Fruit fly (Drosophila melanogaster) whole organism, pupa: ENCODE results near the gene crol.

ENCODE experiments used
- CG10348 ChIP-seq: fragments of 200-800 bp; sonication (Bioruptor generic); IDR thresholded peaks from 2 replicates; pipeline ENCODE4 v1.3.6; 2022; ENCODE audit warnings: missing biosample characterization, missing genetic modification characterization
- CG12605 ChIP-seq: fragments of 200-800 bp; sonication (Bioruptor generic); IDR thresholded peaks from 2 replicates; pipeline ENCODE4 v1.3.6; 2022; ENCODE audit warnings: missing biosample characterization, missing genetic modification characterization
- CG13204 ChIP-seq: fragments of 200-800 bp; sonication (Bioruptor generic); optimal IDR thresholded peaks from 2 replicates; lab custom pipeline; 2018; ENCODE audit warnings: missing biosample characterization, mild to moderate bottlenecking, missing genetic modification characterization, moderate library complexity
- CG14655 ChIP-seq: fragments of 200-800 bp; sonication (Bioruptor generic); optimal IDR thresholded peaks from 3 replicates; lab custom pipeline; 2017; ENCODE audit warnings: mild to moderate bottlenecking, missing biosample characterization, missing genetic modification reagents, missing genetic modification characterization
- CG15710 ChIP-seq: fragments of 200-800 bp; sonication (Bioruptor generic); optimal IDR thresholded peaks from 2 replicates; lab custom pipeline; 2018; ENCODE audit warnings: missing biosample characterization, mild to moderate bottlenecking, missing genetic modification characterization, moderate library complexity
- CG17806 ChIP-seq: fragments of 200-800 bp; sonication (Bioruptor generic); optimal IDR thresholded peaks from 2 replicates; lab custom pipeline; 2018; ENCODE audit warnings: missing biosample characterization, mild to moderate bottlenecking, missing genetic modification characterization, moderate library complexity
- CG32121 ChIP-seq: fragments of 200-800 bp; sonication (Bioruptor generic); IDR thresholded peaks from 2 replicates; pipeline ENCODE4 v1.3.6; 2022; ENCODE audit warnings: missing biosample characterization, missing genetic modification characterization
- CG34367 ChIP-seq: fragments of 200-800 bp; sonication (Bioruptor generic); optimal IDR thresholded peaks from 2 replicates; lab custom pipeline; 2018; ENCODE audit warnings: missing biosample characterization, mild to moderate bottlenecking, missing genetic modification characterization
- CG4496 ChIP-seq: fragments of 200-800 bp; sonication (Bioruptor generic); IDR thresholded peaks from 3 replicates; pipeline ENCODE4 v1.3.6; 2022; ENCODE audit warnings: missing biosample characterization, missing genetic modification characterization
- CG8159 ChIP-seq: fragments of 200-800 bp; sonication (Bioruptor generic); optimal IDR thresholded peaks from 3 replicates; lab custom pipeline; 2018; ENCODE audit warnings: missing biosample characterization, mild to moderate bottlenecking, missing genetic modification characterization, moderate library complexity
- CG8301 ChIP-seq: fragments of 200-800 bp; sonication (Bioruptor generic); optimal IDR thresholded peaks from 2 replicates; lab custom pipeline; 2018; ENCODE audit warnings: missing biosample characterization, mild to moderate bottlenecking, missing genetic modification characterization
- CG9948 ChIP-seq: fragments of 200-800 bp; sonication (Bioruptor generic); optimal IDR thresholded peaks from 2 replicates; lab custom pipeline; 2018; ENCODE audit warnings: missing biosample characterization, mild to moderate bottlenecking, missing genetic modification characterization, moderate library complexity
- D1 ChIP-seq: fragments of 200-800 bp; sonication (Bioruptor generic); optimal IDR thresholded peaks from 2 replicates; lab custom pipeline; 2018; ENCODE audit warnings: missing biosample characterization, mild to moderate bottlenecking, missing genetic modification characterization, moderate library complexity
- EcR ChIP-seq: fragments of 200-800 bp; sonication (Bioruptor generic); optimal IDR thresholded peaks from 3 replicates; lab custom pipeline; 2019; ENCODE audit warnings: missing biosample characterization, missing genetic modification characterization, mild to moderate bottlenecking, moderate library complexity, missing genetic modification reagents
- Ets98B ChIP-seq: fragments of 200-800 bp; sonication (Bioruptor generic); IDR thresholded peaks from 2 replicates; pipeline ENCODE4 v1.3.6; 2022; ENCODE audit warnings: missing biosample characterization, missing genetic modification characterization
- Pif1A ChIP-seq: fragments of 200-800 bp; sonication (Bioruptor generic); optimal IDR thresholded peaks from 3 replicates; lab custom pipeline; 2016; ENCODE audit warnings: missing biosample characterization, missing genetic modification characterization
- Pif1B ChIP-seq: fragments of 200-800 bp; sonication (Bioruptor generic); optimal IDR thresholded peaks from 3 replicates; lab custom pipeline; 2016; ENCODE audit warnings: missing biosample characterization, missing genetic modification characterization
- Snoo ChIP-seq: fragments of 200-800 bp; sonication (Bioruptor generic); optimal IDR thresholded peaks from 3 replicates; lab custom pipeline; 2017; ENCODE audit warnings: missing biosample characterization, mild to moderate bottlenecking, missing genetic modification characterization, inconsistent platforms
- fd96Ca ChIP-seq: fragments of 200-800 bp; sonication (Bioruptor generic); IDR thresholded peaks from 3 replicates; pipeline ENCODE4 v1.3.6; 2022; ENCODE audit warnings: missing biosample characterization, missing genetic modification characterization
- gl ChIP-seq: fragments of 200-800 bp; sonication (Bioruptor generic); optimal IDR thresholded peaks from 2 replicates; lab custom pipeline; 2018; ENCODE audit warnings: missing biosample characterization, mild to moderate bottlenecking, missing genetic modification characterization
- rn ChIP-seq: fragments of 200-800 bp; sonication (Bioruptor generic); IDR thresholded peaks from 2 replicates; pipeline ENCODE4 v1.3.6; 2022; ENCODE audit warnings: missing biosample characterization, missing genetic modification characterization

crol gene

DNA sequence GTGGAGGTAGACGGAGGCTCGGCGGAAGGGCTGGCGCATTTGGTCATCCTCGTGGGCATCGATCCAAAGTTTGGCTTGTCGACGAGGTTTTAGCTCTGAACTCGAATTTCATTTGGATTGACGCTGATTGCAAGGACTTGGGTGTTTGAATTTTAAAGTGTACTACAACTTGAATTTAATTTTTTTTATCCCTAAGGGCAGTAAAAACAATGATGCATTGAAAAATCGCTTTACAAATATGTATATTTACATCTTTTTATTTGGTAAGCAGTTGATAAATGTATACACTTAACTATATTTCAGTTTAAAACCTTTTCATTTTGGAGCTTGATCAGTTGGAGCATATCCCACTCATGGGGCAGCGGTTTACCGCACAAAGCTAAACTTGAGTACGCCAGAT, 17.0 kb downstream of the crol start, which contains the start of gene Tsp33B:
Gene Tsp33B, minus strand, starts transcription at position 101 of the 400 bp plus-strand sequence.
- TF ChIP-seq CG12605 (GFP tag; lab: Robert Waterston, UW), result no peak
- no peak for TF ChIP-seq Pif1A
- TF ChIP-seq rn (GFP tag; lab: Robert Waterston, UW), result no peak
- no peak for TF ChIP-seq Ets98B
- no peak for TF ChIP-seq CG17806 (tag; lab: Kevin White, UChicago)
- no peak for TF ChIP-seq Snoo (tag; lab: Kevin White, UChicago)

DNA sequence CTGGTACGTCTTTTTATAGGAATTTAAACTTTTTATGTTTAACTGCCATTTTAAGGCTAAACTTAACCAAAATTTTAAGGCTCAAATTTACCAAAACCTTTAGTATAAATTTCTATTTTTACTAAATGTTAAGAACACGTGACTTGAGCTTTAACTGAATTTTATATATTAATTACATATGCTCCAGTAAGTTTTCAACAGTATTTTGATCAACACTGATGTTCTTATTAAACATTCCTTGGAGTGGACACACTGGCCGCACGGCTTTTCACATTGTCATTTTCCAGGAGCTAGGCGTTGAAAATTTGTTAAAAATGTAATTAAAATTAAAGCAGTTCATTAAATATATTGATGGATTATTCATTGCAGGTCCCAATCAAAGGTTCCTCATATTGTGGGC, 19.5 kb downstream of the crol start, which contains the start of gene CG14932:
Gene CG14932, plus strand, starts transcription at position 230 of the 400 bp plus-strand sequence.
- TF ChIP-seq CG12605 (GFP tag; lab: Robert Waterston, UW), result no peak
- no peak for TF ChIP-seq CG10348
- TF ChIP-seq rn (GFP tag; lab: Robert Waterston, UW), result no peak
- TF ChIP-seq CG4496 (GFP tag; lab: Robert Waterston, UW), result no peak
- no peak for TF ChIP-seq CG8159 (tag; lab: Kevin White, UChicago)

dm6 chr2L:11788034-11788433, 21.2 kb downstream of the crol start, which contains the start of gene CG14931:
CG14931 (plus strand) TSS chr2L:11788334.
- TF ChIP-seq CG9948 (tag; lab: Kevin White, UChicago), result no peak
- TF ChIP-seq CG12605 (GFP tag; lab: Robert Waterston, UW), result no peak
- TF ChIP-seq CG10348, result no peak
- no peak for TF ChIP-seq Ets98B
- TF ChIP-seq CG14655 (GFP tag; lab: Kevin White, UChicago), result no peak
- no peak for TF ChIP-seq Pif1A
- TF ChIP-seq CG17806 (tag; lab: Kevin White, UChicago), result no peak
- no peak for TF ChIP-seq CG8301 (tag; lab: Kevin White, UChicago)
- no peak for TF ChIP-seq Snoo (tag; lab: Kevin White, UChicago)

DNA sequence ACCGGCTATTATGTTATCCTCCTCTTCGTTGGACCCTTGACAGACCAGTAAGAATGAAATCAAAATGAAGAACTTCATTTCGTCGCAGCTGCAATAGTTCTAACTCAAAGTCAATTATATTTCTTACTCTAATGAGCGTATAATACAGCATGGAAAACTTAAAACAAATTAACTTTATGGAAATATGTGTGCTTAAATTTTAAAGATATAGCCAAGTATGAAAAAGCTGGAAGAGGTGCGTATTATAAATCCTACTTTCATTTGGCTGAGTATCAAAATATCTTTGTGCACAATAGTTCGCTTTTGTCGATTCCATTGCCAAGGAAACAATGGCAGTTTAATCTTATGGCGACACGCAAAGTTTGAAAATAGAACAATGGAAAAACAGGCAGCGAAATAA, 54.8 kb downstream of the crol start, which contains the start of gene Sfp33A1:
Gene Sfp33A1, minus strand, starts transcription at position 101 of the 400 bp plus-strand sequence.
- TF ChIP-seq CG8159 (tag; lab: Kevin White, UChicago) (no peak), CG10348 (no peak), Pif1B (GFP tag; lab: Kevin White, UChicago) (no peak), EcR (GFP tag; lab: Kevin White, UChicago) (no peak), CG13204 (no peak), CG32121 (GFP tag; lab: Robert Waterston, UW) (no peak), Pif1A (no peak), gl (tag; lab: Kevin White, UChicago) (no peak), Ets98B (no peak), D1 (no peak), Snoo (tag; lab: Kevin White, UChicago) (no peak), CG15710 (tag; lab: Kevin White, UChicago) (no peak), CG14655 (GFP tag; lab: Kevin White, UChicago) (no peak), CG8301 (tag; lab: Kevin White, UChicago) (no peak), CG17806 (tag; lab: Kevin White, UChicago) (no peak), CG9948 (tag; lab: Kevin White, UChicago) (no peak)

DNA sequence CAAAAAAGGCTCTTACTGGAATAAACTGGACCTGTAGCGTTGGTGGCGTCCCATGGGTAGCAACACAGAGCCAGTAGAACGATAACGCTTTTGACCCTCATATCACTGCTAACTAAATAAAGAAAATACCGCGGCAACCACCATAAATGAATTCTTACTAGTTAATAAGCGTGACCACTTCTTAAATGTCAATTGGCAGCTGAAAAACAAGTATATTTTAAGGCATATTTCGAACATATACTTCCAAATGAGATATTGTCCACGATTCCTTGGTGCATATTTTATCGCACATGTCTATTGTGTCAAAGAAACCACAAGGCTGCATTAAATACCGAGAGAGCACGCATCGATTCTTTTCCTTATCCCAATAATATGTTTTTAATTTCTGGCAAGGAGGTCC, 55.3 kb downstream of the crol start, which contains the start of gene CG42471:
Gene CG42471, minus strand, starts transcription at position 101 of the 400 bp plus-strand sequence.
- TF ChIP-seq CG14655 (GFP tag; lab: Kevin White, UChicago) (no peak), CG10348 (no peak), CG9948 (tag; lab: Kevin White, UChicago) (no peak), CG12605 (GFP tag; lab: Robert Waterston, UW) (no peak), Ets98B (no peak), CG17806 (tag; lab: Kevin White, UChicago) (no peak), Pif1B (GFP tag; lab: Kevin White, UChicago) (no peak), rn (GFP tag; lab: Robert Waterston, UW) (no peak), CG8301 (tag; lab: Kevin White, UChicago) (no peak), CG15710 (tag; lab: Kevin White, UChicago) (no peak), D1 (no peak), CG8159 (tag; lab: Kevin White, UChicago) (no peak)
- TF ChIP-seq, all 21 proteins: peak for 0

dm6 chr2L:11753455-11753854, 55.8 kb downstream of the crol start, which contains the start of gene CG42470:
CG42470 (minus strand) TSS chr2L:11753555.
- TF ChIP-seq fd96Ca (GFP tag; lab: Robert Waterston, UW), result no peak
- no peak for TF ChIP-seq CG4496 (GFP tag; lab: Robert Waterston, UW)
- no peak for TF ChIP-seq CG9948 (tag; lab: Kevin White, UChicago)
- no peak for TF ChIP-seq Ets98B
- no peak for TF ChIP-seq CG13204
- no peak for TF ChIP-seq CG32121 (GFP tag; lab: Robert Waterston, UW)
- no peak for TF ChIP-seq CG15710 (tag; lab: Kevin White, UChicago)
- TF ChIP-seq D1, result no peak
- TF ChIP-seq EcR (GFP tag; lab: Kevin White, UChicago), result no peak
- TF ChIP-seq Pif1A, result no peak
- TF ChIP-seq CG12605 (GFP tag; lab: Robert Waterston, UW), result no peak
- TF ChIP-seq Snoo (tag; lab: Kevin White, UChicago), result no peak
- TF ChIP-seq CG8159 (tag; lab: Kevin White, UChicago), result no peak
- TF ChIP-seq CG8301 (tag; lab: Kevin White, UChicago), result no peak
- no peak for TF ChIP-seq CG17806 (tag; lab: Kevin White, UChicago)
- TF ChIP-seq Pif1B (GFP tag; lab: Kevin White, UChicago), result no peak
- no peak for TF ChIP-seq CG34367
- TF ChIP-seq gl (tag; lab: Kevin White, UChicago), result no peak
- TF ChIP-seq rn (GFP tag; lab: Robert Waterston, UW), result no peak
